Fruit fly (Drosophila melanogaster): ENCODE results near the gene Gr28b.

Gene Gr28b

DNA sequence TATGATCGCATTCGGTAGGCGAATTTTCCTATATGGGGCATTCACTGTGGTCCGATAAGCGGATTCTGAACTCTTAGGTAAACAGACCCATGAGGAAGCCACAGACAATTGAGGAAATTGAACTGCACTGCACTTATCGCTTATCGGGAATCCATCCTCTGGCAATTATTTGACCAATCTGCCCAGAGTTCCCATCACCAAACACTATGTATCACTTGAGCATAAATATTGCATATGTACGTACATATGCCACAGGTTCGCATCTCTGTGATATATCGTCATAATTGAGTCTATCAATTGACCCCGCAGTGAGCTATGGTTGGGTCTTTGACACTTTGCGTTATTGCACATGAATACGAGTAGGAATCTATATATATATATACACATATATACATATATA is 13.7 kb downstream of the Gr28b start:
- TF ChIP-seq bab2 (GFP tag; optimal IDR thresholded peaks at IDR 0.05) (no peak), nerfin-2 (GFP tag; IDR thresholded peaks at IDR 0.05; ENCODE audit: partially characterized antibody) (no peak), CG12942 (GFP tag; optimal IDR thresholded peaks at IDR 0.05) (no peak), crol (GFP tag; IDR thresholded peaks at IDR 0.05) (no peak), gt (GFP tag; IDR thresholded peaks at IDR 0.05) (no peak), CG34224 (GFP tag; IDR thresholded peaks at IDR 0.05; ENCODE audit: partially characterized antibody) (no peak), CG18764 (GFP tag; optimal IDR thresholded peaks at IDR 0.05) (no peak), tio (GFP tag; optimal IDR thresholded peaks at IDR 0.05) (no peak), Sry-β (GFP tag; optimal IDR thresholded peaks at IDR 0.05) (no peak), CG18619 (GFP tag; optimal IDR thresholded peaks at IDR 0.05) (no peak), abd-A (tag; optimal IDR thresholded peaks at IDR 0.05) (no peak), row (GFP tag; IDR thresholded peaks at IDR 0.05) (no peak), Xbp1 (GFP tag; optimal IDR thresholded peaks at IDR 0.05) (no peak), ewg (GFP tag; optimal IDR thresholded peaks at IDR 0.05) (no peak), CG8281 (tag; optimal IDR thresholded peaks at IDR 0.05) (no peak), vfl (GFP tag; optimal IDR thresholded peaks at IDR 0.05) (no peak), Asciz (GFP tag; optimal IDR thresholded peaks at IDR 0.05) (no peak), Ets97D (GFP tag; optimal IDR thresholded peaks at IDR 0.05) (no peak), Doc3 (GFP tag; IDR thresholded peaks at IDR 0.05; ENCODE audit: partially characterized antibody) (no peak)

DNA sequence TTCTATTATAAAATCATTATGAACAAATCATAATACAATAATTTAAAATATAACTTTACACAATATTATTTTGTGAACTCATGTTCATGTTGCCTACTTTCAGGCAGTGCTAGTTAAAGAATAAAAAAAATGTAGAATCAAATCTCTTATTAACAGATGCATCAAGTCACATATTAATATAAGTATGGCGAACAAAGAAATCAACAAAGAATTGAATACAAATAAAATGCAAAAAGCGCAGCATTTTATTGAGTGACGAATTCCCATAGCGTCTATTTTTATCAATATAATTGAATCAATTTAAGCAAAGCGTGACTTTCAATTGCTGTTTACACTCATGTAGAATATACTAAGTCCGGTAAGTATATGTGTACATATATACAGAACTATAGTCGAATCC is 14.2 kb downstream of the Gr28b start:
- no peak for TF ChIP-seq pum (GFP tag; optimal IDR thresholded peaks at IDR 0.05)
- no peak for TF ChIP-seq tap (tag; optimal IDR thresholded peaks at IDR 0.05)
- 0 out of 3 replicates have a peak, but pooled peaks have one; percentile 61 for TF ChIP-seq CG2199 (GFP tag; IDR thresholded peaks at IDR 0.05)
- peak; percentile 80 for TF ChIP-seq CG3995 (GFP tag; optimal IDR thresholded peaks at IDR 0.05)
- TF ChIP-seq vnd (GFP tag; IDR thresholded peaks at IDR 0.05; ENCODE audit: partially characterized antibody) = no peak
- TF ChIP-seq CG15601 (tag; optimal IDR thresholded peaks at IDR 0.05) = peak; percentile 17

DNA sequence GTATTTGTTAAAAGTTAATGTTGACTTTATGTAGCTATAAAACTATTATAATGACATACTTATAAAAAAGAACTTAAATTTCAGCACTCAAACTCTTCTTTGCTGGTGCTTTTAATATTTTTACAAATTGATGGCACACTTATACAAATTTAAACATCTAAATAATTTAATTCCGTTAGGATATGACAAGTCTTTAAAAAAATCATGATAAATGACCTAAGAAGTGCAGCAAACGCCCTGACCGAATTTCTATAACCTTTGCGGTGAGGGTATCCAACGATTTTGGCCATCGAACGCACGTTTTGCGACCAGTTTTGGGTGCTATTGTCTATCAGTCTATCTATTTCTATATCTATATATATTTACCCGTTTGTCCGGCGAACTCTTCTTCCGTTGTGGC is 19.1 kb downstream of the Gr28b start:
- TF ChIP-seq lilli (GFP tag; optimal IDR thresholded peaks at IDR 0.05) = peak; percentile 59
- TF ChIP-seq Med (GFP tag) = peak; percentile 82
- peak; percentile 4 for TF ChIP-seq CG6765 (GFP tag; optimal IDR thresholded peaks at IDR 0.05)
- TF ChIP-seq CG14014 (GFP tag; IDR thresholded peaks at IDR 0.05) = peak; percentile 68
- no peak for TF ChIP-seq Sry-β (GFP tag; optimal IDR thresholded peaks at IDR 0.05)
- TF ChIP-seq CG16863 (GFP tag; optimal IDR thresholded peaks at IDR 0.05) = no peak
- TF ChIP-seq ash1 (GFP tag; optimal IDR thresholded peaks at IDR 0.05) = no peak
- TF ChIP-seq Ets65A (GFP tag) = peak; percentile 84
- TF ChIP-seq grau (tag; optimal IDR thresholded peaks at IDR 0.05) = peak; percentile 47
- no peak for TF ChIP-seq H15 (GFP tag; IDR thresholded peaks at IDR 0.05)
- TF ChIP-seq CG9437 (GFP tag; optimal IDR thresholded peaks at IDR 0.05) = peak; percentile 45
- peak; percentile 45 for TF ChIP-seq NFAT (GFP tag; IDR thresholded peaks at IDR 0.05)
- peak; percentile 46 for TF ChIP-seq Ptx1 (GFP tag; IDR thresholded peaks at IDR 0.05)
- TF ChIP-seq dysf (GFP tag; IDR thresholded peaks at IDR 0.05) = peak; percentile 65; the same call in 2 of the 3 replicates
- TF ChIP-seq CG3847 (GFP tag; IDR thresholded peaks at IDR 0.05) = peak; percentile 42
- peak; percentile 17 for TF ChIP-seq D19A (tag; optimal IDR thresholded peaks at IDR 0.05)
- peak; percentile 63; the same call in 1 of the 2 replicates for TF ChIP-seq CG31224 (GFP tag; IDR thresholded peaks at IDR 0.05)
- peak; percentile 14 for TF ChIP-seq gro (GFP tag; optimal IDR thresholded peaks at IDR 0.05)
- peak; percentile 35 for TF ChIP-seq tio (GFP tag; optimal IDR thresholded peaks at IDR 0.05)
- TF ChIP-seq CG9215 (GFP tag; IDR thresholded peaks at IDR 0.05) = peak; percentile 49; the same call in 1 of the 2 replicates
- peak; percentile 37; the same call in 1 of the 2 replicates for TF ChIP-seq Taf1 (GFP tag; IDR thresholded peaks at IDR 0.05)
- TF ChIP-seq CG5953 (GFP tag; IDR thresholded peaks at IDR 0.05) = no peak
- peak; percentile 35; the same call in 1 of the 2 replicates for TF ChIP-seq CG11085 (GFP tag; IDR thresholded peaks at IDR 0.05)
- TF ChIP-seq so (GFP tag; IDR thresholded peaks at IDR 0.05) = no peak
- TF ChIP-seq Ravus (GFP tag; IDR thresholded peaks at IDR 0.05) = peak; percentile 32
- no peak for TF ChIP-seq CG30020 (tag; optimal IDR thresholded peaks at IDR 0.05)
- TF ChIP-seq CG4707 (GFP tag; optimal IDR thresholded peaks at IDR 0.05) = no peak
